Worm (Caenorhabditis elegans) whole organism, early embryonic: Measurements from ENCODE around the gene frpr-2.

ENCODE experiments used
- F13C5.2 ChIP-seq: sonication (generic microtip); optimal IDR thresholded peaks from 2 replicates; lab custom pipeline; 2017; ENCODE audit warnings: mild to moderate bottlenecking, missing genetic modification characterization, inconsistent platforms, missing compliant biosample characterization
- aly-1 ChIP-seq: sonication (generic microtip); optimal IDR thresholded peaks from 2 replicates; lab custom pipeline; 2016; ENCODE audit warnings: missing genetic modification characterization, missing compliant biosample characterization
- ama-1 ChIP-seq: fragments of 150-350 bp; optimal IDR thresholded peaks from 2 replicates; lab custom pipeline; 2014
- ceh-13 ChIP-seq: fragments of 200-800 bp; sonication (Bioruptor generic); optimal IDR thresholded peaks from 2 replicates; lab custom pipeline; 2018; ENCODE audit warnings: mild to moderate bottlenecking, missing genetic modification characterization, missing compliant biosample characterization
- flt-1 ChIP-seq: fragments of 200-800 bp; sonication (Bioruptor generic); IDR thresholded peaks from 2 replicates; pipeline ENCODE4 v1.3.6; 2022; ENCODE audit warnings: missing genetic modification characterization, missing compliant biosample characterization
- hmg-4 ChIP-seq: fragments of 200-800 bp; sonication (Bioruptor generic); optimal IDR thresholded peaks from 2 replicates; lab custom pipeline; 2018; ENCODE audit warnings: mild to moderate bottlenecking, missing genetic modification characterization, missing compliant biosample characterization
- hnd-1 ChIP-seq: sonication (generic microtip); optimal IDR thresholded peaks from 2 replicates; lab custom pipeline; 2016; ENCODE audit warnings: missing genetic modification characterization, missing compliant biosample characterization
- pes-1 ChIP-seq: fragments of 200-800 bp; sonication (Bioruptor generic); IDR thresholded peaks from 2 replicates; pipeline ENCODE4 v1.3.6; 2022; ENCODE audit warnings: missing genetic modification reagents, missing genetic modification characterization, missing compliant biosample characterization
- scrt-1 ChIP-seq: fragments of 200-800 bp; sonication (Bioruptor generic); IDR thresholded peaks from 2 replicates; pipeline ENCODE4 v1.3.6; 2022; ENCODE audit warnings: missing genetic modification characterization, missing compliant biosample characterization
- sea-1 ChIP-seq: fragments of 200-800 bp; sonication (Bioruptor generic); conservative IDR thresholded peaks from 2 replicates; pipeline ENCODE4 v1.3.6; 2022; ENCODE audit warnings: missing genetic modification characterization, missing compliant biosample characterization
- tbx-11 ChIP-seq: fragments of 200-800 bp; sonication (Bioruptor generic); IDR thresholded peaks from 2 replicates; pipeline ENCODE4 v1.3.6; 2022; ENCODE audit warnings: missing genetic modification characterization, missing compliant biosample characterization
- tbx-37 ChIP-seq: fragments of 200-800 bp; sonication (Bioruptor generic); conservative IDR thresholded peaks from 2 replicates; pipeline ENCODE4 v1.3.6; 2022; ENCODE audit warnings: missing genetic modification reagents, missing genetic modification characterization, missing compliant biosample characterization

DNA sequence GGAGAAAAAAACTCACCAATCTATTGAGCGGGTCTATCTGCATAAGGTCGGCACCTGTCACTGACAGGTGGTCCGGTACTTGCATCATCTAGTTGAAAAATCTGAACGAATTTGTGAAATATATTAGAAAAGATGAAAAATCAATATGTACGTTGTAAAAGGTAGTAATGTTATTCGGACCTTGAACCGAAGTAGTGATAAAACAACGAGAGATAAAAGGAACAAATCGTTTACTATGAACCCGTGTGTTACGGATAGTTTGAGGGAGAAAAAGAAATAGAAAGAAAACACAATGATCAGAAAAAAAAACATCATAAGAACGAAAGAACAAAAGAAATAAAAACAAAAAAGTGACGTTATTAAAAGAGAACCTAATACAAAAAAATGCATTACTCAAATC, 21.9 kb downstream of the frpr-2 start, which contains the start of gene mff-1:
- TF ChIP-seq ama-1 (no peak), tbx-11 (GFP tag; lab: Robert Waterston, UW) (no peak), ceh-13 (no peak), F13C5.2 (tag; lab: Kevin White, UChicago) (no peak), scrt-1 (GFP tag; lab: Robert Waterston, UW) (no peak), flt-1 (GFP tag; lab: Robert Waterston, UW) (no peak), aly-1 (tag; lab: Kevin White, UChicago) (no peak), hmg-4 (no peak), tbx-37 (GFP tag; lab: Robert Waterston, UW) (no peak), sea-1 (GFP tag; lab: Robert Waterston, UW) (no peak), pes-1 (no peak), hnd-1 (no peak)
